Fruit fly (Drosophila melanogaster) whole organism, embryonic: ENCODE data around the gene Bap60.

ENCODE experiments used
- Antp ChIP-seq: fragments of 200-800 bp; sonication (Bioruptor generic); optimal IDR thresholded peaks from 3 replicates; lab custom pipeline; 2016; ENCODE audit warnings: missing biosample characterization, missing genetic modification characterization
- Bdp1 ChIP-seq: fragments of 200-800 bp; sonication (Bioruptor generic); optimal IDR thresholded peaks from 3 replicates; lab custom pipeline; 2016; ENCODE audit warnings: missing biosample characterization, missing genetic modification characterization
- CG11085 ChIP-seq: fragments of 200-800 bp; sonication (Bioruptor generic); IDR thresholded peaks from 2 replicates; pipeline ENCODE4 v1.3.6; 2022; ENCODE audit warnings: missing biosample characterization, missing genetic modification characterization
- CG12104 ChIP-seq: fragments of 200-800 bp; sonication (Bioruptor generic); optimal IDR thresholded peaks from 3 replicates; lab custom pipeline; 2016; ENCODE audit warnings: missing biosample characterization, missing genetic modification characterization
- CG12219 ChIP-seq: fragments of 200-800 bp; sonication (Bioruptor generic); optimal IDR thresholded peaks from 3 replicates; lab custom pipeline; 2018; ENCODE audit warnings: missing biosample characterization, mild to moderate bottlenecking, missing genetic modification characterization
- CG13424 ChIP-seq: fragments of 200-800 bp; sonication (Bioruptor generic); optimal IDR thresholded peaks from 2 replicates; lab custom pipeline; 2019; ENCODE audit warnings: missing biosample characterization, mild to moderate bottlenecking, missing genetic modification characterization, moderate library complexity
- CG17385 ChIP-seq: fragments of 200-800 bp; sonication (Bioruptor generic); optimal IDR thresholded peaks from 3 replicates; lab custom pipeline; 2018; ENCODE audit warnings: missing biosample characterization, mild to moderate bottlenecking, missing genetic modification characterization
- CG17612 ChIP-seq: fragments of 200-800 bp; sonication (Bioruptor generic); IDR thresholded peaks from 2 replicates; pipeline ENCODE4 v1.3.6; 2022; ENCODE audit warnings: missing biosample characterization, missing genetic modification characterization
- CG17829 ChIP-seq: fragments of 200-800 bp; optimal IDR thresholded peaks from 2 replicates; lab custom pipeline; 2019; ENCODE audit warnings: missing biosample characterization, mild to moderate bottlenecking, missing genetic modification characterization, moderate library complexity
- CG30020 ChIP-seq: fragments of 200-800 bp; optimal IDR thresholded peaks from 2 replicates; lab custom pipeline; 2019; ENCODE audit warnings: missing biosample characterization, mild to moderate bottlenecking, missing genetic modification characterization, moderate library complexity
- CG32767 ChIP-seq: fragments of 200-800 bp; sonication (Bioruptor generic); IDR thresholded peaks from 2 replicates; pipeline ENCODE4 v1.3.6; 2022; ENCODE audit warnings: missing biosample characterization, missing genetic modification characterization
- CG32772 ChIP-seq: fragments of 200-800 bp; sonication (Bioruptor generic); IDR thresholded peaks from 2 replicates; pipeline ENCODE4 v1.3.6; 2022; ENCODE audit warnings: missing biosample characterization, missing genetic modification characterization
- CG42726 ChIP-seq: fragments of 200-800 bp; sonication (Bioruptor generic); IDR thresholded peaks from 2 replicates; pipeline ENCODE4 v1.3.6; 2022; ENCODE audit warnings: missing biosample characterization, missing genetic modification characterization; ENCODE audit not compliant: partially characterized antibody
- CG4854 ChIP-seq: fragments of 200-800 bp; sonication (Bioruptor generic); optimal IDR thresholded peaks from 2 replicates; lab custom pipeline; 2016; ENCODE audit warnings: missing biosample characterization, missing genetic modification characterization, inconsistent platforms
- CG6791 ChIP-seq: fragments of 200-800 bp; sonication (Bioruptor generic); IDR thresholded peaks from 3 replicates; pipeline ENCODE4 v1.3.6; 2022; ENCODE audit warnings: missing biosample characterization, missing genetic modification characterization; ENCODE audit not compliant: partially characterized antibody
- CG8089 ChIP-seq: fragments of 200-800 bp; sonication (Bioruptor generic); optimal IDR thresholded peaks from 3 replicates; lab custom pipeline; 2016; ENCODE audit warnings: missing biosample characterization, missing genetic modification characterization
- CG8290 ChIP-seq, 3 experiments: fragments of 200-800 bp; sonication (Bioruptor generic); optimal IDR thresholded peaks; 2 replicates each; lab custom pipeline; 2016 to 2019; ENCODE audit warnings: missing biosample characterization in 3 of 3, missing genetic modification characterization in 3 of 3, mild to moderate bottlenecking in 2 of 3, moderate library complexity in 1 of 3
- CG8944 ChIP-seq: fragments of 200-800 bp; sonication (Bioruptor generic); optimal IDR thresholded peaks from 3 replicates; lab custom pipeline; 2016; ENCODE audit warnings: missing biosample characterization, missing genetic modification characterization
- CG9215 ChIP-seq: fragments of 200-800 bp; sonication (Bioruptor generic); IDR thresholded peaks from 2 replicates; pipeline ENCODE4 v1.3.6; 2022; ENCODE audit warnings: missing biosample characterization, missing genetic modification characterization
- CG9609 ChIP-seq: fragments of 200-800 bp; sonication (Bioruptor generic); optimal IDR thresholded peaks from 3 replicates; lab custom pipeline; 2016; ENCODE audit warnings: missing biosample characterization, missing genetic modification characterization
- CG9727 ChIP-seq: fragments of 200-800 bp; sonication (Bioruptor generic); optimal IDR thresholded peaks from 3 replicates; lab custom pipeline; 2017; ENCODE audit warnings: missing biosample characterization, mild to moderate bottlenecking, missing genetic modification characterization
- CHES-1-like ChIP-seq: fragments of 200-800 bp; sonication (Bioruptor generic); optimal IDR thresholded peaks from 2 replicates; lab custom pipeline; 2016; ENCODE audit warnings: missing biosample characterization, missing genetic modification characterization
- Chrac-16 ChIP-seq: fragments of 200-800 bp; sonication (Bioruptor generic); optimal IDR thresholded peaks from 3 replicates; lab custom pipeline; 2016; ENCODE audit warnings: missing biosample characterization, missing genetic modification characterization
- D19A ChIP-seq: fragments of 200-800 bp; optimal IDR thresholded peaks from 3 replicates; lab custom pipeline; 2019; ENCODE audit warnings: missing biosample characterization, mild to moderate bottlenecking, missing genetic modification characterization, moderate library complexity
- Fer2 ChIP-seq: fragments of 200-800 bp; sonication (Bioruptor generic); optimal IDR thresholded peaks from 2 replicates; lab custom pipeline; 2018; ENCODE audit warnings: missing biosample characterization, mild to moderate bottlenecking, missing genetic modification characterization, moderate library complexity
- HLHmδ ChIP-seq: fragments of 200-800 bp; sonication (Bioruptor generic); optimal IDR thresholded peaks from 2 replicates; lab custom pipeline; 2018; ENCODE audit warnings: missing biosample characterization, mild to moderate bottlenecking, missing genetic modification characterization, moderate library complexity
- Oaz ChIP-seq: fragments of 200-800 bp; sonication (Bioruptor generic); IDR thresholded peaks from 2 replicates; pipeline ENCODE4 v1.3.6; 2022; ENCODE audit warnings: missing biosample characterization, missing genetic modification characterization
- Opbp ChIP-seq: fragments of 200-800 bp; sonication (Bioruptor generic); IDR thresholded peaks from 3 replicates; pipeline ENCODE4 v1.3.6; 2022; ENCODE audit warnings: missing biosample characterization, missing genetic modification characterization; ENCODE audit not compliant: partially characterized antibody
- Pdp1 ChIP-seq, 2 experiments: fragments of 200-800 bp; sonication (Bioruptor generic); optimal IDR thresholded peaks; 3 replicates each; lab custom pipeline; 2016; ENCODE audit warnings: missing biosample characterization in 2 of 2, missing genetic modification characterization in 2 of 2, mild to moderate bottlenecking in 1 of 2, moderate library complexity in 1 of 2
- YL-1 ChIP-seq: fragments of 200-800 bp; sonication (Bioruptor generic); optimal IDR thresholded peaks from 3 replicates; lab custom pipeline; 2017; ENCODE audit warnings: missing biosample characterization, mild to moderate bottlenecking, missing genetic modification characterization
- al ChIP-seq: fragments of 200-800 bp; sonication (Bioruptor generic); IDR thresholded peaks from 2 replicates; pipeline ENCODE4 v1.3.6; 2022; ENCODE audit warnings: missing biosample characterization, missing genetic modification characterization
- bigmax ChIP-seq: fragments of 200-800 bp; sonication (Bioruptor generic); optimal IDR thresholded peaks from 2 replicates; lab custom pipeline; 2018; ENCODE audit warnings: missing biosample characterization, mild to moderate bottlenecking, missing genetic modification characterization
- bowl ChIP-seq: fragments of 200-800 bp; sonication (Bioruptor generic); IDR thresholded peaks from 2 replicates; pipeline ENCODE4 v1.3.6; 2022; ENCODE audit warnings: missing biosample characterization, missing genetic modification characterization
- emc ChIP-seq: fragments of 200-800 bp; sonication (Bioruptor generic); optimal IDR thresholded peaks from 2 replicates; lab custom pipeline; 2016; ENCODE audit warnings: missing biosample characterization, missing genetic modification characterization
- fd3F ChIP-seq: fragments of 200-800 bp; sonication (Bioruptor generic); optimal IDR thresholded peaks from 2 replicates; lab custom pipeline; 2018; ENCODE audit warnings: missing biosample characterization, mild to moderate bottlenecking, missing genetic modification characterization, moderate library complexity
- gce ChIP-seq: fragments of 200-800 bp; sonication (Bioruptor generic); IDR thresholded peaks from 3 replicates; pipeline ENCODE4 v1.3.6; 2022; ENCODE audit warnings: missing biosample characterization, missing genetic modification characterization
- gcm ChIP-seq: fragments of 200-800 bp; sonication (Bioruptor generic); optimal IDR thresholded peaks from 2 replicates; lab custom pipeline; 2019; ENCODE audit warnings: missing biosample characterization, mild to moderate bottlenecking, missing genetic modification characterization, moderate library complexity
- gsb ChIP-seq: fragments of 200-800 bp; sonication (Bioruptor generic); IDR thresholded peaks from 2 replicates; pipeline ENCODE4 v1.3.6; 2022; ENCODE audit warnings: missing biosample characterization, missing genetic modification characterization
- h ChIP-seq: fragments of >200 bp; optimal IDR thresholded peaks from 2 replicates; lab custom pipeline; 2017
- kah ChIP-seq: fragments of 200-800 bp; sonication (Bioruptor generic); optimal IDR thresholded peaks from 2 replicates; lab custom pipeline; 2018; ENCODE audit warnings: missing biosample characterization, mild to moderate bottlenecking, missing genetic modification characterization
- nerfin-1 ChIP-seq: fragments of 200-800 bp; sonication (Bioruptor generic); optimal IDR thresholded peaks from 3 replicates; lab custom pipeline; 2019; ENCODE audit warnings: missing biosample characterization, mild to moderate bottlenecking, missing genetic modification characterization, moderate library complexity
- pb ChIP-seq: fragments of 200-800 bp; sonication (Bioruptor generic); optimal IDR thresholded peaks from 3 replicates; lab custom pipeline; 2016; ENCODE audit warnings: missing biosample characterization, missing genetic modification characterization
- pros ChIP-seq: fragments of 200-800 bp; sonication (Bioruptor generic); optimal IDR thresholded peaks from 3 replicates; lab custom pipeline; 2019; ENCODE audit warnings: missing biosample characterization, mild to moderate bottlenecking, missing genetic modification characterization, moderate library complexity
- ranshi ChIP-seq: fragments of 200-800 bp; sonication (Bioruptor generic); IDR thresholded peaks from 2 replicates; pipeline ENCODE4 v1.3.6; 2022; ENCODE audit warnings: missing biosample characterization, missing genetic modification characterization
- slou ChIP-seq: fragments of 200-800 bp; sonication (Bioruptor generic); optimal IDR thresholded peaks from 3 replicates; lab custom pipeline; 2016; ENCODE audit warnings: missing biosample characterization, missing genetic modification characterization
- sr ChIP-seq: fragments of 200-800 bp; sonication (Bioruptor generic); IDR thresholded peaks from 3 replicates; pipeline ENCODE4 v1.3.6; 2022; ENCODE audit warnings: missing biosample characterization, missing genetic modification characterization
- stwl ChIP-seq: fragments of 200-800 bp; sonication (Bioruptor generic); optimal IDR thresholded peaks from 3 replicates; lab custom pipeline; 2018; ENCODE audit warnings: missing biosample characterization, mild to moderate bottlenecking, missing genetic modification characterization, moderate library complexity
- tx ChIP-seq: fragments of 200-800 bp; sonication (Bioruptor generic); optimal IDR thresholded peaks from 2 replicates; lab custom pipeline; 2016; ENCODE audit warnings: missing biosample characterization, missing genetic modification characterization
- usp ChIP-seq: fragments of >200 bp; optimal IDR thresholded peaks from 2 replicates; lab custom pipeline; 2017; ENCODE audit warnings: missing biosample characterization, missing genetic modification characterization
- vnd ChIP-seq: fragments of 200-800 bp; sonication (Bioruptor generic); IDR thresholded peaks from 3 replicates; pipeline ENCODE4 v1.3.6; 2022; ENCODE audit warnings: missing biosample characterization, missing genetic modification characterization; ENCODE audit not compliant: partially characterized antibody
- zfh2 ChIP-seq: fragments of 200-800 bp; sonication (Bioruptor generic); optimal IDR thresholded peaks from 2 replicates; lab custom pipeline; 2016; ENCODE audit warnings: missing biosample characterization, missing genetic modification characterization

Gene Bap60

DNA sequence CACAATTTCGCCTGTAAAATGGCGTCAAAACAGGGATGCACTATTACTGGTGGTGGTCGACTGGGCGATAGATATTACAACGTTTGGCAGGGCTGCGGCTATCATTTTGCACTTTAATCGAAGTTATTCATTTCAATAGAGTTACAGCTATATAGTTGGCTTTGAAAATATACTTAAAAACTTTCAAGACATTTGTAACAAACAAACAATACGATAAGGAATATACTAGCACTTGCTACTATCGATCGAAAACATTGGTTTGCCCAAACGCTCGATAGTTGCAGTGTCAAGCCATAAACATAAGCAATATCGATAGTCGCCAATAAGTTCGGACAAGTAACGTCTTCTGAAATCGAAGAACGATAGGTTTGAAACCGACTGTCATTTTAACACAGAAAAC is at the start of gene Bap60, which contains the start of gene CG12096 (continued):
- TF ChIP-seq CG8944 (GFP tag; lab: Kevin White, UChicago) (peak; percentile 73), tx (GFP tag; lab: Kevin White, UChicago) (peak; percentile 69), Opbp (GFP tag; lab: Robert Waterston, UW) (peak; percentile 76; the same call in 2 of the 3 replicates), pros (GFP tag; lab: Kevin White, UChicago) (no peak), CG6791 (peak; percentile 81; the same call in 2 of the 3 replicates), gsb (GFP tag; lab: Robert Waterston, UW) (no peak), bowl (GFP tag; lab: Robert Waterston, UW) (no peak), D19A (tag; lab: Kevin White, UChicago) (no peak), pb (GFP tag; lab: Kevin White, UChicago) (peak; percentile 57), CG30020 (tag; lab: Kevin White, UChicago) (peak; percentile 83), CG4854 (GFP tag; lab: Kevin White, UChicago) (peak; percentile 56), YL-1 (peak; percentile 82), sr (GFP tag; lab: Robert Waterston, UW) (no peak), usp (GFP tag; lab: Kevin White, UChicago) (no peak), CHES-1-like (peak; percentile 90), CG13424 (tag; lab: Kevin White, UChicago) (peak; percentile 83), al (GFP tag; lab: Robert Waterston, UW) (peak; percentile 76), CG32767 (GFP tag; lab: Robert Waterston, UW) (no peak), emc (GFP tag; lab: Kevin White, UChicago) (peak; percentile 51), Pdp1 (GFP tag; optimal IDR thresholded peaks at IDR 0.05; lab: Kevin White, UChicago) (peak in 1 of 2 experiments; percentile 82), CG17829 (tag; lab: Kevin White, UChicago) (peak; percentile 79), CG9215 (peak; percentile 80), Antp (peak; percentile 73), h (lab: Kevin White, UChicago) (no peak), fd3F (peak; percentile 51), gce (GFP tag; lab: Robert Waterston, UW) (no peak), CG9727 (GFP tag; lab: Kevin White, UChicago) (peak; percentile 74), Oaz (GFP tag; lab: Robert Waterston, UW) (no peak), CG42726 (GFP tag; lab: Robert Waterston, UW) (peak; percentile 43), vnd (GFP tag; lab: Robert Waterston, UW) (peak; percentile 95), CG8290 (GFP tag; optimal IDR thresholded peaks at IDR 0.05; lab: Kevin White, UChicago) (peak; percentile 49), CG8290 (tag; optimal IDR thresholded peaks at IDR 0.05; lab: Kevin White, UChicago) (peak in 1 of 2 experiments; percentile 55), zfh2 (GFP tag; lab: Kevin White, UChicago) (peak; percentile 88), Fer2 (peak; percentile 64), kah (GFP tag; lab: Kevin White, UChicago) (no peak), CG32772 (GFP tag; lab: Robert Waterston, UW) (0 out of 2 replicates have a peak, but pooled peaks have one; percentile 16), gcm (GFP tag; lab: Kevin White, UChicago) (peak; percentile 27), Bdp1 (peak; percentile 43), stwl (peak; percentile 84), HLHmδ (GFP tag; lab: Kevin White, UChicago) (no peak), CG9609 (GFP tag; lab: Kevin White, UChicago) (peak; percentile 69), CG17385 (GFP tag; lab: Kevin White, UChicago) (peak; percentile 61), bigmax (GFP tag; lab: Kevin White, UChicago) (no peak), nerfin-1 (tag; lab: Kevin White, UChicago) (peak; percentile 70), Chrac-16 (GFP tag; lab: Kevin White, UChicago) (peak; percentile 62), CG11085 (GFP tag; lab: Robert Waterston, UW) (no peak), ranshi (peak; percentile 50; the same call in 1 of the 2 replicates), CG12219 (GFP tag; lab: Kevin White, UChicago) (peak; percentile 35), slou (GFP tag; lab: Kevin White, UChicago) (peak; percentile 46), CG8089 (GFP tag; lab: Kevin White, UChicago) (peak; percentile 55), CG17612 (GFP tag; lab: Robert Waterston, UW) (no peak), CG12104 (peak; percentile 5)
